Fruit fly (Drosophila melanogaster) Kc167 (cell line): ENCODE data around the gene sra.
"Not testable (repeated sequence)": the region's sequence is repeated elsewhere in the genome, so short reads cannot be mapped to it uniquely, and the experiment has no call there.

Experiments
- Myc ChIP-seq: fragments of >200 bp; optimal IDR thresholded peaks from 2 replicates; lab custom pipeline; 2017; ENCODE audit warnings: missing external identifiers
- Sin3A ChIP-seq: fragments of >200 bp; optimal IDR thresholded peaks from 2 replicates; lab custom pipeline; 2018; ENCODE audit warnings: missing external identifiers
- h ChIP-seq: fragments of >200 bp; optimal IDR thresholded peaks from 3 replicates; lab custom pipeline; 2018; ENCODE audit warnings: missing external identifiers
- insv ChIP-seq: fragments of >200 bp; optimal IDR thresholded peaks from 3 replicates; lab custom pipeline; 2018; ENCODE audit warnings: missing external identifiers
- psq ChIP-seq: fragments of >200 bp; optimal IDR thresholded peaks from 2 replicates; lab custom pipeline; 2017; ENCODE audit warnings: missing external identifiers
- ttk ChIP-seq: sonication (Bioruptor generic); optimal IDR thresholded peaks from 2 replicates; lab custom pipeline; 2017; ENCODE audit warnings: missing external identifiers

Gene sra

DNA sequence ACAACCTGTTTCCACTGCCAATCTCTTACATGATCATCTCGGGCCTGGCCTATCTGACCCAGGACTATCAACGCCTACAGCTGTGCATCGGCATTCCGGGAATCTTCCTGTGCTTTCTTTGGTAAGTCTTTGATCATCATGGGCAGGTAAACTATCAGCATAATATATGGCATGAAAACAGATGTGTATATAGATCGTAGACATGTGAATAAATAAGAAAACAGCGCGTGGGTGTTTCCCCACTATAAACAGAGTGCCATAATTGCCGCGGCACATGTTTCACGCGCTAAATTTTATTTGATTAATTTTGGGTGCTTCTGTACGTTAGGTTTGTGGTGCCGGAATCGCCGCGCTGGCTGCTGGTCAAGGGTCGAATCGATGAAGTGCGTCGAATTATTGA, 18.7 kb upstream of the sra start:
- TF ChIP-seq Myc (lab: Kevin White, UChicago) = no peak
- TF ChIP-seq insv (lab: Kevin White, UChicago) = no peak
- TF ChIP-seq ttk (lab: Kevin White, UChicago) = no peak
- TF ChIP-seq psq (lab: Kevin White, UChicago) = no peak
- TF ChIP-seq Sin3A = no peak
- no peak for TF ChIP-seq h

- TF ChIP-seq h (no peak), ttk (lab: Kevin White, UChicago) (no peak), Myc (lab: Kevin White, UChicago) (no peak), psq (lab: Kevin White, UChicago) (no peak)
Observed at dm6 chr3R:16171747-16172146, 15.1 kb upstream of the sra start, which contains the start of gene CG8925. Gene CG8925, plus strand, starts transcription at chr3R:16171991.

dm6 chr3R:16173500-16173899, 13.3 kb upstream of the sra start:
- TF ChIP-seq psq (lab: Kevin White, UChicago) = no peak

- no peak for TF ChIP-seq psq (lab: Kevin White, UChicago)
Observed at dm6 chr3R:16176526-16176925, 10.3 kb upstream of the sra start.

DNA sequence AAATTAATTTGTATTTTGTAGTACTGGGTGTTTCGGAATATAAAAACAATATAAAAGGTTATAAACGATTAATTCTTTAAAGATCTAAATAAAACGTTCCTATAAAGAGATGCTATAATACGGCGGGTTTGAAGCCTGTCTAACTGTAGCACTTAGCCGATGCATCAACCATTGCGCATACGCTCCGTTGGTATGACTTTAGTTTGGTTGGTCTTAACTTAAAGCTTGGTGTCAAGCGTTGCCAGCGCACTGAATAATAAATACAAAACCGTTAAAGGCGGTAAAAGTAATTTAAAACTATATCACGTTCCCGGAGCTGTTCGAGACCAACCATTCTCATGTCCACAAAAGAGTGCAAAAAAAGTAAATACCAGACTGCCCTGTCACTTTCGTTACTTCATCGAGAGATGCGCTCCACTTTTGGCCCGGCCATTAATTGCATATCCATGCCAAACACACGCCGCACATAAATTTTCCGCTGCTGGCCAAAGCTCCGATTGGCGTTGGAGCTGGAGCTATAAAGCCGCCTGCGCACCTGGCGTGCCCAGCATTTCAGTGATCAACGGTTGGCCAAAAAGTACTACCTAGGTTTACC, 6.2 kb upstream of the sra start, which contains the start of gene CG8927:
Gene CG8927, plus strand, starts transcription at position 545 of the 595 bp plus-strand sequence.
- TF ChIP-seq insv (lab: Kevin White, UChicago) (no peak), Myc (lab: Kevin White, UChicago) (no peak), psq (lab: Kevin White, UChicago) (no peak), ttk (lab: Kevin White, UChicago) (no peak), Sin3A (no peak), h (no peak)

- no peak for TF ChIP-seq Sin3A
- TF ChIP-seq psq (lab: Kevin White, UChicago) = no peak
- TF ChIP-seq Myc (lab: Kevin White, UChicago) = no peak
- TF ChIP-seq h = no peak
- no peak for TF ChIP-seq insv (lab: Kevin White, UChicago)
- no peak for TF ChIP-seq ttk (lab: Kevin White, UChicago)
Observed at dm6 chr3R:16182269-16182875, 4.4 kb upstream of the sra start.

- TF ChIP-seq Sin3A (no peak), ttk (lab: Kevin White, UChicago) (no peak), h (no peak), Myc (lab: Kevin White, UChicago) (no peak), insv (lab: Kevin White, UChicago) (no peak), psq (lab: Kevin White, UChicago) (no peak)
Observed at dm6 chr3R:16187737-16188136, 938 bp downstream of the sra start.

DNA sequence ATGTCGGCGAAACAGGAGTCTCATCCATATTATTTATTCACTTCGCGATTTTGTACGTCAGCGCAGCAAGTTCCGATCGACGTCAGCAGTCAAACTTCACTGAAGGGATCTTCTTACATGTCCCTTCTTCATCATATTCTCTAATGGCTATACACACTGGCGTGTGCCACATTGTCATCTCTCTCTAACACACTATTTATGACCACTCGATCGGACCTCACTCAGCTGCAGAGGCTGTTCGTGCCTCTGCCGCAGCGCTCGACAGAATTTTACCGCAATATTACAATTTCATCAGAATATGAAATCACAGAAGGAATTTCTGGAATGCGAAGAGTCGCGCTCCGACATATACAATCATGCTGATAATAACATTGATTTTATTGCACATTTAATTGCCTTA, 2.7 kb downstream of the sra start, which contains the start of gene Bin1:
Gene Bin1, minus strand, starts transcription at position 101 of the 400 bp plus-strand sequence.
- TF ChIP-seq h; insv (lab: Kevin White, UChicago); Myc (lab: Kevin White, UChicago): not testable (repeated sequence)

dm6 chr3R:16190183-16190763, 3.5 kb downstream of the sra start:
- TF ChIP-seq h (no peak), insv (lab: Kevin White, UChicago) (no peak)

dm6 chr3R:16190782-16191181, 4.0 kb downstream of the sra start:
- TF ChIP-seq Myc (lab: Kevin White, UChicago) = no peak
- no peak for TF ChIP-seq psq (lab: Kevin White, UChicago)
- no peak for TF ChIP-seq Sin3A
- TF ChIP-seq h = no peak
- no peak for TF ChIP-seq ttk (lab: Kevin White, UChicago)
- TF ChIP-seq insv (lab: Kevin White, UChicago) = no peak

- TF ChIP-seq ttk (lab: Kevin White, UChicago) = no peak
Observed at dm6 chr3R:16200497-16201019, 13.8 kb downstream of the sra start.

DNA sequence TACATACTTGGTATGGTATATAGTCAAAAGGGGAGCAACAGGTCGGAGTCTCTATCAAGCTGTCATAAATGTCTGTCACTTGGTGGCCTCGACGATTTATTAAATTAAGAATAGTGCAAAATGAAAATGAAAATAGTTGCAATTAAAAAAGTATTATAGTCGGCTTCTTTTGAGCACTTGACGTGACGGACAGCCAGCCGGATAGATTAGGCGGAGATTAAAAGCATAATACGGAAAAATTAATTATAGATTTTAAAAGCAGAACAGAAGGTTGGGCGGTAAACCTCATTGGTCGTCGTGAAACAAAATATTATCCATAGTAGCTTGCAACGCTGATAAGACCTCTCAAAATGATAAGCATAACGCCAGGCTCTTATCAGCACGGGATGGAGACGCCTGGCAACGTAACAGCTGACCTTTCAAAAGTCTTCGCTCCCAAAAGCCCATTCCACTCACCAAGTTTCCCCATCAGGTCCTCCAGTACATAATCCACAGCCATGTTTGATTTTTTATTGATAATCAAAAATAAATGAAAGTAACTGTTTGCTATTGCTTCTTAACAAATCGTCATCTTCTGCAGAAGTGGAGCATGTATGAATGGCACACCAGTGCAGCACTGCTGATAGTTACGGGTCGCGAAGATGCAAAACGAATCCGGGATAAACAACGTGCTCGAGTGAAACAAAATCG, 15.7 kb downstream of the sra start:
- TF ChIP-seq insv (lab: Kevin White, UChicago) (no peak), Myc (lab: Kevin White, UChicago) (no peak), Sin3A (no peak), psq (lab: Kevin White, UChicago) (no peak), ttk (lab: Kevin White, UChicago) (no peak), h (no peak)

dm6 chr3R:16203025-16203421, 16.2 kb downstream of the sra start, which contains the start of the genes CG6126 and CG31287:
Gene CG6126, minus strand, starts transcription at chr3R:16203083.
Gene CG31287, plus strand, starts transcription at chr3R:16203371.
- no peak for TF ChIP-seq ttk (lab: Kevin White, UChicago)
- no peak for TF ChIP-seq Sin3A
- no peak for TF ChIP-seq psq (lab: Kevin White, UChicago)
- no peak for TF ChIP-seq Myc (lab: Kevin White, UChicago)
- TF ChIP-seq h = no peak
- TF ChIP-seq insv (lab: Kevin White, UChicago) = no peak
